Worm (Caenorhabditis elegans) whole organism, early embryonic: ENCODE results near the gene laat-1.

Experiments used
- F13C5.2 ChIP-seq: sonication (generic microtip); optimal IDR thresholded peaks from 2 replicates; lab custom pipeline; 2017; ENCODE audit warnings: mild to moderate bottlenecking, missing genetic modification characterization, inconsistent platforms, missing compliant biosample characterization
- ama-1 ChIP-seq: fragments of 150-350 bp; optimal IDR thresholded peaks from 2 replicates; lab custom pipeline; 2014
- ceh-13 ChIP-seq: fragments of 200-800 bp; sonication (Bioruptor generic); optimal IDR thresholded peaks from 2 replicates; lab custom pipeline; 2018; ENCODE audit warnings: mild to moderate bottlenecking, missing genetic modification characterization, missing compliant biosample characterization
- flt-1 ChIP-seq: fragments of 200-800 bp; sonication (Bioruptor generic); IDR thresholded peaks from 2 replicates; pipeline ENCODE4 v1.3.6; 2022; ENCODE audit warnings: missing genetic modification characterization, missing compliant biosample characterization
- pes-1 ChIP-seq: fragments of 200-800 bp; sonication (Bioruptor generic); IDR thresholded peaks from 2 replicates; pipeline ENCODE4 v1.3.6; 2022; ENCODE audit warnings: missing genetic modification reagents, missing genetic modification characterization, missing compliant biosample characterization
- sea-1 ChIP-seq: fragments of 200-800 bp; sonication (Bioruptor generic); conservative IDR thresholded peaks from 2 replicates; pipeline ENCODE4 v1.3.6; 2022; ENCODE audit warnings: missing genetic modification characterization, missing compliant biosample characterization
- tbx-11 ChIP-seq: fragments of 200-800 bp; sonication (Bioruptor generic); IDR thresholded peaks from 2 replicates; pipeline ENCODE4 v1.3.6; 2022; ENCODE audit warnings: missing genetic modification characterization, missing compliant biosample characterization
- tra-4 ChIP-seq: sonication (generic microtip); optimal IDR thresholded peaks from 2 replicates; lab custom pipeline; 2017; ENCODE audit warnings: missing genetic modification characterization, missing compliant biosample characterization

DNA sequence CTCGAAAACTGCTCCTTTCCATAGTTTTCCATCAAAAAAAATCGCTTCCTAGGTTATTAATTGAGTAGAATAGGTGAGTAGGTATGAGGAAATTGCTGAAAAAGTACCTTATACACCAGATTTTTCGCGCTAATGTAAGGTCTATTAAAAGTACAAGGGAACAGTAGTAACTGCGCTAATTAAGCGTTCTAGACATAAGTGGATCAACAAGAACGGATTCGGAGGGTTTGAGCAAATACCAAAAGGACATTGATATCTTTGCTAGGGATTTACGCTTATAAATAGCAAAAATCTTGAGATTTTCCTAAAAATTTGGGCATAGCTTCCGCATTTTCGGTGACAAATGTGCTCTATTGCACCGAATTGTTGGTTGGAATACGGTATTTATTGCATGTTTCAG, 36.3 kb upstream of the laat-1 start, which contains the start of gene B0432.7:
- TF ChIP-seq sea-1 (GFP tag; lab: Robert Waterston, UW) (no peak), ama-1 (lab: Kevin White, UChicago) (no peak), flt-1 (GFP tag; lab: Robert Waterston, UW) (no peak), F13C5.2 (tag; lab: Kevin White, UChicago) (no peak), ceh-13 (GFP tag; lab: Kevin White, UChicago) (no peak), tra-4 (no peak), tbx-11 (GFP tag; lab: Robert Waterston, UW) (no peak), pes-1 (GFP tag; lab: Robert Waterston, UW) (no peak)
